Fruit fly (Drosophila melanogaster) whole organism, embryonic: ENCODE measurements around the gene CG12811.
A peak's percentile ranks its signal among the peaks of the same experiment; 100 is the strongest.

Experiments
- Atf6 ChIP-seq: fragments of 200-800 bp; sonication (Bioruptor generic); IDR thresholded peaks from 2 replicates; pipeline ENCODE4 v1.3.6; 2022; ENCODE audit warnings: missing biosample characterization, missing genetic modification characterization
- BtbVII ChIP-seq: fragments of 200-800 bp; sonication (Bioruptor generic); optimal IDR thresholded peaks from 3 replicates; lab custom pipeline; 2017; ENCODE audit warnings: missing biosample characterization, mild to moderate bottlenecking, missing genetic modification characterization
- CG11398 ChIP-seq: fragments of 200-800 bp; sonication (Bioruptor generic); optimal IDR thresholded peaks from 2 replicates; lab custom pipeline; 2016; ENCODE audit warnings: missing biosample characterization, missing genetic modification characterization
- CG11456 ChIP-seq: fragments of 200-800 bp; sonication (Bioruptor generic); IDR thresholded peaks from 3 replicates; pipeline ENCODE4 v1.3.6; 2022; ENCODE audit warnings: missing biosample characterization, missing genetic modification characterization
- CG11723 ChIP-seq: fragments of 200-800 bp; sonication (Bioruptor generic); optimal IDR thresholded peaks from 2 replicates; lab custom pipeline; 2017; ENCODE audit warnings: missing biosample characterization, mild to moderate bottlenecking, missing genetic modification characterization
- CG12391 ChIP-seq: fragments of 200-800 bp; sonication (Bioruptor generic); optimal IDR thresholded peaks from 3 replicates; lab custom pipeline; 2018; ENCODE audit warnings: missing biosample characterization, mild to moderate bottlenecking, missing genetic modification characterization, moderate library complexity
- CG13624 ChIP-seq: fragments of 200-800 bp; sonication (Bioruptor generic); optimal IDR thresholded peaks from 2 replicates; lab custom pipeline; 2016; ENCODE audit warnings: missing biosample characterization, missing genetic modification characterization
- CG14050 ChIP-seq: fragments of 200-800 bp; sonication (Bioruptor generic); IDR thresholded peaks from 3 replicates; pipeline ENCODE4 v1.3.6; 2022; ENCODE audit warnings: missing biosample characterization, missing genetic modification characterization
- CG1529 ChIP-seq: fragments of 200-800 bp; sonication (Bioruptor generic); optimal IDR thresholded peaks from 3 replicates; lab custom pipeline; 2018; ENCODE audit warnings: missing biosample characterization, missing genetic modification characterization
- CG31224 ChIP-seq: fragments of 200-800 bp; sonication (Bioruptor generic); IDR thresholded peaks from 2 replicates; pipeline ENCODE4 v1.3.6; 2022; ENCODE audit warnings: missing biosample characterization, missing genetic modification characterization
- CG32532 ChIP-seq: fragments of 200-800 bp; sonication (Bioruptor generic); IDR thresholded peaks from 2 replicates; pipeline ENCODE4 v1.3.6; 2022; ENCODE audit warnings: missing biosample characterization, missing genetic modification characterization
- CG33557 ChIP-seq: fragments of 200-800 bp; sonication (Bioruptor generic); optimal IDR thresholded peaks from 2 replicates; lab custom pipeline; 2019; ENCODE audit warnings: missing biosample characterization, mild to moderate bottlenecking, missing genetic modification characterization, moderate library complexity
- CG7786 ChIP-seq: fragments of 200-800 bp; sonication (Bioruptor generic); optimal IDR thresholded peaks from 2 replicates; lab custom pipeline; 2016; ENCODE audit warnings: missing biosample characterization, missing genetic modification characterization
- CG9727 ChIP-seq: fragments of 200-800 bp; sonication (Bioruptor generic); optimal IDR thresholded peaks from 3 replicates; lab custom pipeline; 2017; ENCODE audit warnings: missing biosample characterization, mild to moderate bottlenecking, missing genetic modification characterization
- CG9876 ChIP-seq: fragments of 200-800 bp; sonication (Bioruptor generic); optimal IDR thresholded peaks from 2 replicates; lab custom pipeline; 2016; ENCODE audit warnings: missing biosample characterization, missing genetic modification characterization
- Camta ChIP-seq: fragments of 200-800 bp; sonication (Bioruptor generic); optimal IDR thresholded peaks from 2 replicates; lab custom pipeline; 2016; ENCODE audit warnings: missing biosample characterization, missing genetic modification characterization
- Chrac-16 ChIP-seq: fragments of 200-800 bp; sonication (Bioruptor generic); optimal IDR thresholded peaks from 3 replicates; lab custom pipeline; 2016; ENCODE audit warnings: missing biosample characterization, missing genetic modification characterization
- CoRest ChIP-seq: fragments of 200-800 bp; sonication (Bioruptor generic); optimal IDR thresholded peaks from 3 replicates; lab custom pipeline; 2018; ENCODE audit warnings: missing biosample characterization, mild to moderate bottlenecking, missing genetic modification characterization, moderate library complexity
- CrebB ChIP-seq: fragments of 200-800 bp; sonication (Bioruptor generic); optimal IDR thresholded peaks from 3 replicates; lab custom pipeline; 2018; ENCODE audit warnings: missing biosample characterization, mild to moderate bottlenecking, missing genetic modification characterization
- Dbx ChIP-seq: fragments of 200-800 bp; sonication (Bioruptor generic); IDR thresholded peaks from 3 replicates; pipeline ENCODE4 v1.3.6; 2022; ENCODE audit warnings: missing biosample characterization, missing genetic modification characterization
- ERR ChIP-seq: fragments of 200-800 bp; sonication (Bioruptor generic); optimal IDR thresholded peaks from 2 replicates; lab custom pipeline; 2016; ENCODE audit warnings: missing biosample characterization, missing genetic modification characterization
- H15 ChIP-seq: fragments of 200-800 bp; sonication (Bioruptor generic); IDR thresholded peaks from 3 replicates; pipeline ENCODE4 v1.3.6; 2022; ENCODE audit warnings: missing biosample characterization, missing genetic modification characterization
- H2.0 ChIP-seq: fragments of 200-800 bp; sonication (Bioruptor generic); IDR thresholded peaks from 2 replicates; pipeline ENCODE4 v1.3.6; 2022; ENCODE audit warnings: missing biosample characterization, missing genetic modification characterization
- HLH54F ChIP-seq: fragments of 200-800 bp; sonication (Bioruptor generic); optimal IDR thresholded peaks from 3 replicates; lab custom pipeline; 2016; ENCODE audit warnings: missing biosample characterization, missing genetic modification characterization
- MESR4 ChIP-seq: fragments of 200-800 bp; sonication (Bioruptor generic); optimal IDR thresholded peaks from 2 replicates; lab custom pipeline; 2018; ENCODE audit warnings: missing biosample characterization, mild to moderate bottlenecking, missing genetic modification characterization, moderate library complexity
- MTF-1 ChIP-seq: fragments of 200-800 bp; sonication (Bioruptor generic); optimal IDR thresholded peaks from 2 replicates; lab custom pipeline; 2018; ENCODE audit warnings: missing biosample characterization, mild to moderate bottlenecking, missing genetic modification characterization, borderline replicate concordance
- Myb ChIP-seq: fragments of 200-800 bp; sonication (Bioruptor generic); optimal IDR thresholded peaks from 2 replicates; lab custom pipeline; 2016; ENCODE audit warnings: missing biosample characterization, missing genetic modification characterization
- NC2α ChIP-seq: fragments of 200-800 bp; sonication (Bioruptor generic); optimal IDR thresholded peaks from 2 replicates; lab custom pipeline; 2016; ENCODE audit warnings: missing biosample characterization, missing genetic modification characterization
- NfI ChIP-seq: fragments of 200-800 bp; sonication (Bioruptor generic); optimal IDR thresholded peaks from 3 replicates; lab custom pipeline; 2018; ENCODE audit warnings: missing biosample characterization, mild to moderate bottlenecking, missing genetic modification characterization, moderate library complexity
- Stat92E ChIP-seq, 3 experiments: fragments of >200 bp in 2 of 3; fragments of 200-800 bp in 1 of 3; sonication (Bioruptor generic) in 1 of 3; optimal IDR thresholded peaks; 2 replicates each; lab custom pipeline; 2017 to 2019; ENCODE audit warnings: missing biosample characterization in 3 of 3, missing genetic modification characterization in 3 of 3, mild to moderate bottlenecking in 1 of 3, moderate library complexity in 1 of 3
- az2 ChIP-seq: fragments of 200-800 bp; sonication (Bioruptor generic); optimal IDR thresholded peaks from 3 replicates; lab custom pipeline; 2016; ENCODE audit warnings: missing biosample characterization, missing genetic modification characterization
- bcd ChIP-seq: fragments of 200-800 bp; sonication (Bioruptor generic); optimal IDR thresholded peaks from 2 replicates; lab custom pipeline; 2017; ENCODE audit warnings: missing biosample characterization, mild to moderate bottlenecking, missing genetic modification characterization
- bowl ChIP-seq: fragments of 200-800 bp; sonication (Bioruptor generic); IDR thresholded peaks from 2 replicates; pipeline ENCODE4 v1.3.6; 2022; ENCODE audit warnings: missing biosample characterization, missing genetic modification characterization
- emc ChIP-seq: fragments of 200-800 bp; sonication (Bioruptor generic); optimal IDR thresholded peaks from 2 replicates; lab custom pipeline; 2016; ENCODE audit warnings: missing biosample characterization, missing genetic modification characterization
- en ChIP-seq: fragments of 200-800 bp; sonication (Bioruptor generic); optimal IDR thresholded peaks from 2 replicates; lab custom pipeline; 2016; ENCODE audit warnings: missing biosample characterization, missing genetic modification characterization
- fu2 ChIP-seq: fragments of 200-800 bp; sonication (Bioruptor generic); optimal IDR thresholded peaks from 2 replicates; lab custom pipeline; 2016; ENCODE audit warnings: missing biosample characterization, missing genetic modification characterization
- grau ChIP-seq: fragments of 200-800 bp; optimal IDR thresholded peaks from 3 replicates; lab custom pipeline; 2019; ENCODE audit warnings: missing biosample characterization, mild to moderate bottlenecking, missing genetic modification characterization, moderate library complexity
- her ChIP-seq: fragments of 200-800 bp; sonication (Bioruptor generic); optimal IDR thresholded peaks from 2 replicates; lab custom pipeline; 2016; ENCODE audit warnings: missing biosample characterization, missing genetic modification characterization
- insv ChIP-seq, 2 experiments: fragments of 200-800 bp; sonication (Bioruptor generic); optimal IDR thresholded peaks; 3 replicates each; lab custom pipeline; 2016 to 2018; ENCODE audit warnings: missing biosample characterization in 2 of 2, missing genetic modification characterization in 2 of 2
- inv ChIP-seq: fragments of 200-800 bp; sonication (Bioruptor generic); IDR thresholded peaks from 2 replicates; pipeline ENCODE4 v1.3.6; 2022; ENCODE audit warnings: missing biosample characterization, missing genetic modification characterization; ENCODE audit not compliant: partially characterized antibody
- ken ChIP-seq: fragments of 200-800 bp; sonication (Bioruptor generic); IDR thresholded peaks from 3 replicates; pipeline ENCODE4 v1.3.6; 2022; ENCODE audit warnings: missing biosample characterization, missing genetic modification characterization
- kni ChIP-seq: fragments of 200-800 bp; sonication (Bioruptor generic); optimal IDR thresholded peaks from 3 replicates; lab custom pipeline; 2017; ENCODE audit warnings: mild to moderate bottlenecking, missing biosample characterization, missing genetic modification reagents, missing genetic modification characterization
- knrl ChIP-seq: fragments of 200-800 bp; sonication (Bioruptor generic); IDR thresholded peaks from 3 replicates; pipeline ENCODE4 v1.3.6; 2022; ENCODE audit warnings: missing biosample characterization, missing genetic modification characterization; ENCODE audit not compliant: partially characterized antibody
- prd ChIP-seq, 3 experiments: fragments of >200 bp in 2 of 3; fragments of 200-800 bp in 1 of 3; sonication (Bioruptor generic) in 1 of 3; optimal IDR thresholded peaks in 2 of 3; IDR thresholded peaks in 1 of 3; 2 replicates in 2 of 3; 3 replicates in 1 of 3; pipeline versions ENCODE4 v1.3.6 to Lab custom; 2017 to 2022; ENCODE audit warnings: missing biosample characterization in 1 of 3, missing genetic modification characterization in 1 of 3
- run ChIP-seq: fragments of 200-800 bp; sonication (Bioruptor generic); optimal IDR thresholded peaks from 3 replicates; lab custom pipeline; 2018; ENCODE audit warnings: missing biosample characterization, mild to moderate bottlenecking, missing genetic modification characterization
- salm ChIP-seq: fragments of 200-800 bp; sonication (Bioruptor generic); optimal IDR thresholded peaks from 2 replicates; lab custom pipeline; 2018; ENCODE audit warnings: missing biosample characterization, mild to moderate bottlenecking, missing genetic modification characterization
- scrt ChIP-seq: fragments of 200-800 bp; sonication (Bioruptor generic); optimal IDR thresholded peaks from 2 replicates; lab custom pipeline; 2018; ENCODE audit warnings: missing biosample characterization, mild to moderate bottlenecking, missing genetic modification characterization, moderate library complexity
- tgo ChIP-seq: fragments of 200-800 bp; sonication (Bioruptor generic); IDR thresholded peaks from 3 replicates; pipeline ENCODE4 v1.3.6; 2022; ENCODE audit warnings: missing biosample characterization, missing genetic modification characterization
- ttk ChIP-seq: fragments of 200-800 bp; sonication (Bioruptor generic); IDR thresholded peaks from 2 replicates; pipeline ENCODE4 v2.1.2; 2022; ENCODE audit warnings: missing biosample characterization, missing genetic modification characterization
- vvl ChIP-seq: fragments of 200-800 bp; sonication (Bioruptor generic); IDR thresholded peaks from 2 replicates; pipeline ENCODE4 v1.3.6; 2022; ENCODE audit warnings: missing biosample characterization, missing genetic modification characterization
- z ChIP-seq: fragments of 200-800 bp; sonication (Bioruptor generic); IDR thresholded peaks from 3 replicates; pipeline ENCODE4 v1.3.6; 2022; ENCODE audit warnings: missing biosample characterization, missing genetic modification characterization

The CG12811 gene

DNA sequence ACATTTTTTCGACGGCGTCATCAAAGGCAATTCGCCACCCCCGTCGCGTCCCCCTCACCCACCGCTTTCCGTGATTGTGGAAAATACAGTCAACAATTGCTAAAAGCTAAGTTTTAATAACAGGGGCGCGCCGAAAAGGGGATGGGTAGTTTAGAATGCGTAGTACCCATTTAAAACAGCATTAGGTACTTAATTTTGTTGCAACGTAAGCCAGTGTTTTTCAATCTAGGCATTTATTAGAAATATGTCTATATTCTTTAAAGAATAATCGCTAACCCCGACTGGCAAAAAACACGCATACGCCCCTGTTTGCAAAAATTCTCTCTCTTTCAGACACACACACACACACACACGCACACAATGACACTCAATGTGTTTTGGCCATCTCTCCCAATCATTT lies 36.3 kb upstream of the CG12811 start (continued):
- TF ChIP-seq z (GFP tag; lab: Robert Waterston, UW) (no peak), H2.0 (peak; percentile 61; the same call in 1 of the 2 replicates), vvl (peak; percentile 62), CG9727 (GFP tag; lab: Kevin White, UChicago) (peak; percentile 36), CrebB (tag; lab: Kevin White, UChicago) (no peak), inv (GFP tag; lab: Robert Waterston, UW) (no peak), CG12391 (tag; lab: Kevin White, UChicago) (peak; percentile 25), CG32532 (GFP tag; lab: Robert Waterston, UW) (peak; percentile 82), HLH54F (GFP tag; lab: Kevin White, UChicago) (peak; percentile 74), NfI (GFP tag; lab: Kevin White, UChicago) (peak; percentile 17), NC2α (GFP tag; lab: Kevin White, UChicago) (no peak), CG13624 (GFP tag; lab: Kevin White, UChicago) (peak; percentile 61), CG7786 (GFP tag; lab: Kevin White, UChicago) (peak; percentile 71), CG9876 (GFP tag; lab: Kevin White, UChicago) (peak; percentile 28), Camta (no peak), az2 (no peak), Dbx (GFP tag; lab: Robert Waterston, UW) (peak; percentile 81), Atf6 (peak; percentile 70), MTF-1 (GFP tag; lab: Kevin White, UChicago) (no peak), MESR4 (GFP tag; lab: Kevin White, UChicago) (no peak), Chrac-16 (GFP tag; lab: Kevin White, UChicago) (no peak), CG11456 (GFP tag; lab: Robert Waterston, UW) (peak; percentile 57; the same call in 1 of the 3 replicates), ttk (GFP tag; lab: Robert Waterston, UW) (peak; percentile 52), ken (GFP tag; lab: Robert Waterston, UW) (0 out of 3 replicates have a peak, but pooled peaks have one; percentile 53), Stat92E (GFP tag; optimal IDR thresholded peaks at IDR 0.05; lab: Kevin White, UChicago) (no peak), insv (GFP tag; optimal IDR thresholded peaks at IDR 0.05; lab: Kevin White, UChicago) (no peak), en (GFP tag; lab: Kevin White, UChicago) (no peak), CG11723 (GFP tag; lab: Kevin White, UChicago) (no peak), bcd (GFP tag; lab: Kevin White, UChicago) (peak; percentile 60), prd (optimal IDR thresholded peaks at IDR 0.05; lab: Kevin White, UChicago) (no peak), prd (GFP tag; IDR thresholded peaks at IDR 0.05; lab: Robert Waterston, UW) (peak; percentile 66), CG14050 (no peak), kni (GFP tag; lab: Kevin White, UChicago) (no peak), H15 (0 out of 3 replicates have a peak, but pooled peaks have one; percentile 45), tgo (GFP tag; lab: Robert Waterston, UW) (peak; percentile 41; the same call in 1 of the 3 replicates), BtbVII (GFP tag; lab: Kevin White, UChicago) (peak; percentile 65), CG33557 (GFP tag; lab: Kevin White, UChicago) (no peak), emc (GFP tag; lab: Kevin White, UChicago) (no peak), CG1529 (GFP tag; lab: Kevin White, UChicago) (no peak), CoRest (peak; percentile 47), CG11398 (no peak), her (GFP tag; lab: Kevin White, UChicago) (peak; percentile 7), scrt (GFP tag; lab: Kevin White, UChicago) (peak; percentile 51), run (tag; lab: Kevin White, UChicago) (no peak), fu2 (GFP tag; lab: Kevin White, UChicago) (peak; percentile 63), bowl (GFP tag; lab: Robert Waterston, UW) (no peak), Myb (GFP tag; lab: Kevin White, UChicago) (peak; percentile 25), CG31224 (GFP tag; lab: Robert Waterston, UW) (peak; percentile 56), knrl (no peak), ERR (GFP tag; lab: Kevin White, UChicago) (peak; percentile 5), grau (tag; lab: Kevin White, UChicago) (peak; percentile 66), salm (no peak)
